Fruit fly (Drosophila melanogaster) S2 (cell line): ENCODE data around the gene CG31244.

Experiments used
- CG8478 ChIP-seq: fragments of >200 bp; optimal IDR thresholded peaks from 2 replicates; lab custom pipeline; 2018
- CTCF ChIP-seq, 2 experiments: fragments of >200 bp; optimal IDR thresholded peaks; 2 replicates each; lab custom pipeline; 2018

The CG31244 gene

DNA sequence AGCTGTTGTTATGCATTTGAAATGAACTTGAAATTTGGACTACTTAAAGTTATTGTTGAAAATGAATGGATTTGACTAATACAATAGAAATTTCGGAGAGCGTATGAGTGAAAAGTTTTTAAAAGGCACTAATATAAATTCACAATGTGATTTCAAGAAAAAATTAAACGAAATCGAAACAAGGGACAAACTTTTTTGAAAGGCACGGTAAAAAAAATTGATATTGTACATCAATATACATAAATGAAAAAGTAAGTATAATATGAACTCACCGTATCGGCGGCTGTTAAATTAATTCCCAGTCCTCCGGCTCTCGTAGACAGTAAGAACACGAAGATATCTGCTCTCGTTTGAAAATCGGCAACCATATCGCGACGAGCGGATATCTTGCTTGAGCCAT, at the start of gene CG31244:
Gene CG31244 (minus strand): TSS at position 101 of the 400 bp plus-strand sequence.
- TF ChIP-seq CG8478 (lab: Kevin White, UChicago) (no peak), CTCF (optimal IDR thresholded peaks at IDR 0.05; lab: Kevin White, UChicago) (no peak)

DNA sequence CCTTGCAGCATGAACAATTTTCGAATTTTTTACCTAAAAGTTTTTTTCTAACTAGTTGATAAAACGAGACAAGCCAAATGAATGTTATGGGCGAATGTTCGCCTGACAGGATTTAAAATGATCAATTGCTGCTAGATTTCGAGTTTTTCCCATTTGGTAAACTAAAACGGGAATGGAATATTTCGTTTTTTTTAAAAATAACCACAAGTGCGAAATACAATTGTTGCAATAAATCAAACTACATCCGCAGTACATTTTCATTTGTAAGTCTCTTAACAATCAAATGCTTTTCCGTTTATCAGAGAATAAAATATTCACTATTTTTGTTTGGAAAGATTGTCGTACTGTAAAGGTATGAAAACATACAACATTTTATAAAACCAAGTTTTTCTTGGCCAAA, 26.7 kb upstream of the CG31244 start, which contains the start of gene CG3517:
Gene CG3517 (minus strand): TSS at position 101 of the 400 bp plus-strand sequence.
- TF ChIP-seq CG8478 (lab: Kevin White, UChicago) (no peak), CTCF (optimal IDR thresholded peaks at IDR 0.05; lab: Kevin White, UChicago) (no peak)

DNA sequence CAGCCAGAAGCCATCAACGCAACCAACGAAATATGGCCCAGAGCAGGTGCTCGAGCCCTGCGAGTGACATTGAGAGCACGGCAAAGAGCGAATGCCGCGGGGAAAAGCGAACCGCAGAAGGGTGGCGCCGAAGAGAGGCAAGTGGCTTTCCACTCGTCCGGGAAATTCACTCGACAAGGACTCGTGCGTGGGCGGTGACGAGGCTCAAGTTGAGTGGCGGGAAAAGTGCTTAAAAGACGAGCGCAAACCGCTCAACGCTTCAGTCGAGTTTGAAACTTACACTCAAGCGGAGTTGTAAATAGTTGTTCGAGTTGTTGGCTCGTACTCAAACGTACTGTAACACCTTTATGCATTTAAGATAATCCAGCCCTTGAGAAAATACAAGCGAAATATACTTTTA, 14.1 kb upstream of the CG31244 start, which contains the start of gene CG31221:
Gene CG31221 (plus strand): TSS at position 256 of the 400 bp plus-strand sequence.
- no peak for TF ChIP-seq CTCF (optimal IDR thresholded peaks at IDR 0.05; lab: Kevin White, UChicago)
- no peak for TF ChIP-seq CG8478 (lab: Kevin White, UChicago)

DNA sequence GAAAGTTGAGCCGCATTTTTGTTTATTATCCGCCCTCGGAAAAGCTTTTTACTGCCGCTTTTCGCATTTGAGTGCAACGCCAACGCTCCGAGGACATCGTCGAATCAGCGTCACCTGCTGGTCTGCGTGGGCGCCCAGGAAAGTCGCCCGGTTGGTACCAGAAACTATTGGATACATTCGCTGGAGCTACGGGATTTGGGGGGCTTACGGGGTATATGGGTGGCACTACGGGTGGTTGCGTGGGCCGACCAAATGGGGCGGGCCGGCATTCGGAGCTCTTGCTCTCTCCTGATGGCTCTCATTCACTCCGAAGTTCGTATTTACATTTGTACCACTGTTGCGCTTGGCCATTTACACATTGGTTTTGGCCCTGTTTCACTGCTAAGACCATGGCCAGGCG, 13.0 kb upstream of the CG31244 start:
- TF ChIP-seq CG8478 (lab: Kevin White, UChicago) (no peak), CTCF (optimal IDR thresholded peaks at IDR 0.05; lab: Kevin White, UChicago) (no peak)

DNA sequence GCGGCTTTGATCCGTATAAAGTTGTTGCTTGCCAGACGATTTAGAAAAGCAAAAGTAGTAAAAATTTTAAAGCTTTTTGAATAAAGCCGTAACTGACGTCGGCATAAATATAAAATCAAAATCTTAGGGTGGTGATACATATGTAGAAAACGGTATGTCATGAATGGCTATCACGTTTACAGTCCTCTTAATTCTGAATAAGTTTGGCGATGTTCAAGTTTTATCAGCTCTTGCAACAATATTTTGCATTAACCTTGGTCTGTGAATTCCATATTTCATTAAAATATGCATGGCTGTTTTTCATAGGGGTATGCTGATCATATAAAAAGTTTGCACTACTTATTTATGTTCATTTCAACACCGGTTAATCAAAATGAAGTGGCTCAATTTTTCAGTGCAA, 10.2 kb upstream of the CG31244 start, which contains the start of gene CG11626:
Gene CG11626 (plus strand): TSS at position 301 of the 400 bp plus-strand sequence.
- TF ChIP-seq CG8478 (lab: Kevin White, UChicago) (no peak), CTCF (optimal IDR thresholded peaks at IDR 0.05; lab: Kevin White, UChicago) (no peak)

DNA sequence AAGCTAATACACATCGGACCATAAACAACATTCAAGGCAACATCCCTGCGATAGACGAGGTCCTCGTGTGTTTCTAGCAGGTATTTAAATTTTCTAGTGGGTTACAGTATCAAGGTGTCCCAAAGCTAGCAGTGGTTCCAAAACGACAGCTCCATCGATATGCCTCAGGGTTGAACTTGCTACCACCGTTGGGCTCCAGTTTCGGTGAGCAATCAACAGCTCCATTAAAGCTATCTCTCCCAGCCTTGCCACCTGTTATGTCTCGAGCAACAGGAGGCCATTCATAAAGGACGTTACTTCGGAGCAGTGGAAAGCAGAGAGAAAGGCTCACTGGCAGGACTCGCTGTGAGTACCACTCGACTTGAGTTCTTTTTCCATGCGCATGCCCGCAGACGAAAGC, 8.5 kb upstream of the CG31244 start:
- TF ChIP-seq CTCF (optimal IDR thresholded peaks at IDR 0.05; lab: Kevin White, UChicago) (no peak), CG8478 (lab: Kevin White, UChicago) (no peak)

DNA sequence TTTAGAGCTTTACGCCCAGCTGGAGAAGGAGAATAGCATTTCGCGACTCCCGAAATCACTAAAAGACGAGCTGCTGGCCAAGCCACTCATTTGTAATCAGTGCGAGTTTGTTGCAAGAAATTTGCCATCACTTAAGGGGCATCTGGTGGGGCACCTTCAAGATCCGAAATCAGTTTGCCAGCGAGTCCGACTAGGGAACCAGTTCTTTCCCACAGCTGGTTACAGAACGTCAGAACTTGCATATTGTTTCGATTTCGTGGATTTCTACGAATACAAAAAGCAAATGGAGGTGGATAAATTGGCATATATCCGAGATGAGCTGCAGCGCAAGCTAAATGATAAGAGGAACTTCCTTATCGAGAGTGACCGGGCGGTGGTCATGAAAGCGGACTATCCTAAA, 5.9 kb upstream of the CG31244 start:
- no peak for TF ChIP-seq CG8478 (lab: Kevin White, UChicago)
- no peak for TF ChIP-seq CTCF (optimal IDR thresholded peaks at IDR 0.05; lab: Kevin White, UChicago)

DNA sequence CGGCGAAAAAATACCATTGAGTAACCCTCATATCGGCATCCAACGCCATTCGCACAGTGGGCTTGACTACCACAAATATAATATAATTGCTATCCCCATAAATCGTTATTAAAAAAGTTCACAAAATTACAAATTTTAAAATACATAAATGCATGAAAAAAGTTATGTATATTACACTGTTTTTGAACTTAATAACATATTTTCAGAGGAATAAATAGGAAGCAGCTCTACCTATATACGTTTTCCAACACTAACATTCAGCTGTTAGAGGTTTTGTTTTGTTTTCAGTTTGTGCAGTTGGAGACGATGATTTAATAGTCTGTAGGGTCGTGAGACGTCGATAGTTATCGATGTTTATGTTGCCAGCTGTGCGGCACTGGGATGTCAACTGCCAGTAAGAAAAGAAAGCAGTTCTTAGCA, 4.7 kb upstream of the CG31244 start, which contains the start of the genes Ino80 and Aptx:
Gene Ino80 (minus strand): TSS at position 58 of the 420 bp plus-strand sequence.
Gene Aptx (plus strand): TSS at position 360 of the 420 bp plus-strand sequence.
- TF ChIP-seq CG8478 (lab: Kevin White, UChicago) = no peak
- TF ChIP-seq CTCF (optimal IDR thresholded peaks at IDR 0.05; lab: Kevin White, UChicago) = no peak

DNA sequence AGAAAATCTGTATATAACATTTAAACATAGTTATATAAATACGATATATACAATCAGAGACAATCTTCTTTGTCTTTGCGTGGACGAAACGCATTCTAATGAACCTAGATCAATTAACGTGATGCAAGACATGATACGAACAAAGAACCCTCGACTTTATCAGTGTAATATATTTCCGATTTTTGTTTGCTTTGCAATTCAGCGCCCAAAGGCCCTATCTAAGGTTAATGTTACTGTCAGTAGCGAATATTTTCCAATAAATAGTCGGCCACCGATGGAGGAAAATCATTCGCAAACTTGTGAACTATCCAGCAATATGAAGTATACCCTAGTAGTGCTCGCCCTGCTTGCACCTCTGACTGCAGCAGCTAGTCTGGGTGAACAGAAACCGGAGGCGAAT, 5.3 kb downstream of the CG31244 start, which contains the start of gene CG3739:
Gene CG3739 (plus strand): TSS at position 301 of the 400 bp plus-strand sequence.
- no peak for TF ChIP-seq CG8478 (lab: Kevin White, UChicago)
- no peak for TF ChIP-seq CTCF (optimal IDR thresholded peaks at IDR 0.05; lab: Kevin White, UChicago)

DNA sequence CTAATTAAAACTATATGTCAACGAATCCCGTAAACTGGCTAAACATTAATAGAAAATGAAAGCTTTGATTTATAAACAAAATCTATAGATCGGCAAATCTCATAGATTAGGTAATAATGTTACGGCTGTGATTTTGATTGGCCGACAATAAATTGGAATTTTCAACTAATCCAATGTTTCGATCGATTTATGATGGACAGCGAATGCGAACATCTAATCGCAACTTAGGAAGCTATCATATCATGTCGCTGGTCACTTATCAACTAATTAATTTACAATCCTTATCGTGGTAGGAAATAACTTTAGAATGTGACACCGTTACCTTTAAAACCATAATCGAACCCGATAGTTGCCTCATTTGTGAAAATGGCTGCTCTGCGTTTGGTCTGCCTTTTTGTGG, 8.4 kb downstream of the CG31244 start, which contains the start of gene CG18493:
Gene CG18493 (plus strand): TSS at position 352 of the 400 bp plus-strand sequence.
- TF ChIP-seq CG8478 (lab: Kevin White, UChicago) = no peak
- TF ChIP-seq CTCF (optimal IDR thresholded peaks at IDR 0.05; lab: Kevin White, UChicago) = no peak

DNA sequence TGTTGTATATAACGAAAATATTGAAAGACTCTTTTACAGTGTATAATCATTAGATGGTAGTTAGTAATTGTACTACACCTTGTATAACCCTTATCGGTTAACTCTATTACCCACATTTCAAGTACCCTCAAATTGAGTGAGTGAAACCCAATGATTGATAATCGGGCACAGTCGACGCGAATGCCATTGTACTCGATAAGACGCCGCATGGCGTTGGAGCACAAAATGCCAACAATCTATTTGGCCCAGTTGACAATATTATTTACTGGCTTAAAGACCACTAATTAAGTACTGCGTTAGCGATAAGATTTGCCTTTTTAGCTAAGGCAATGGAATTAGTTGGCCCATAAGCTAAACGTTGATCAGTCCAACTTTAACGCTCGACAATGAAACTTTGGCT, 10.8 kb downstream of the CG31244 start, which contains the start of gene CG3734:
Gene CG3734 (plus strand): TSS at position 254 of the 400 bp plus-strand sequence.
- TF ChIP-seq CG8478 (lab: Kevin White, UChicago) = no peak
- no peak for TF ChIP-seq CTCF (optimal IDR thresholded peaks at IDR 0.05; lab: Kevin White, UChicago)

DNA sequence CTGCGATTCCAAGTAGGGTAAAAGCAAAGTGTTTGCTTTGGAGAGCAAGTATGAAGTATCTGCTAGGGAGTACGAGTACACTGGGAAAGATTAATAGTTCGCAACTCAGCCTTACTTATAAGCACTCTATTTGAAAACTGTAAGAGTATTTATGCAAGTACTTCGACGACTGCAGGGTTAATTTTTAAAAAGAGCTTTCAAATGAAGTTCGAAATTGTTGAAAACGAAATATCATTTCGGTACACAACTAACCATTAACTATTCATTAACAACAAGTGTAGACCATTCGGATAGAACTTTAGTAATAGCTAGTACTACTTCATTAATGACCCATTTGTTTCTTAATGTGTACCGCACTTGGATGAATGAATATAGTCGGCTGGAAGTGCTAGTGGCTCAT, 15.1 kb downstream of the CG31244 start:
- TF ChIP-seq CTCF (optimal IDR thresholded peaks at IDR 0.05; lab: Kevin White, UChicago) = no peak
- no peak for TF ChIP-seq CG8478 (lab: Kevin White, UChicago)

DNA sequence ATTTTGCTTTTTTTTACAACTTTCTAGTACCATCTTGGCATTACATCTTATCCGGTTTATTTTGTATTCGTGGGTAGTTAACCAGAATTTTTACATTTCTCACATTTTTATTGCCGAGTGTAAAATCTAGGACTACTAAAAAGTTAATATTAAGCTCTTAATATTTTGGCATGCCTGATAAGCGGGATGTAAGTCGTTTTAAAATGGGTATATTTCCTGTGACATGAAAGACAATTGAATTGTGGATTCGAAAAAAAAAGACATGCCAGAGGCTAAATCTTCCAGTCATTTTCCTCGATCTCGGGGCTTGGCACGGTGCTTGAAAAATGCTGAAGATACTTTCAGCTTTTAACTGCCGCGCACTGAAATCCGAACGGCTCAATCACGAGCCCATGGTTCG, 21.2 kb downstream of the CG31244 start, which contains the start of gene CG31245:
Gene CG31245 (minus strand): TSS at position 101 of the 400 bp plus-strand sequence.
- TF ChIP-seq CTCF (optimal IDR thresholded peaks at IDR 0.05; lab: Kevin White, UChicago) (no peak), CG8478 (lab: Kevin White, UChicago) (no peak)

DNA sequence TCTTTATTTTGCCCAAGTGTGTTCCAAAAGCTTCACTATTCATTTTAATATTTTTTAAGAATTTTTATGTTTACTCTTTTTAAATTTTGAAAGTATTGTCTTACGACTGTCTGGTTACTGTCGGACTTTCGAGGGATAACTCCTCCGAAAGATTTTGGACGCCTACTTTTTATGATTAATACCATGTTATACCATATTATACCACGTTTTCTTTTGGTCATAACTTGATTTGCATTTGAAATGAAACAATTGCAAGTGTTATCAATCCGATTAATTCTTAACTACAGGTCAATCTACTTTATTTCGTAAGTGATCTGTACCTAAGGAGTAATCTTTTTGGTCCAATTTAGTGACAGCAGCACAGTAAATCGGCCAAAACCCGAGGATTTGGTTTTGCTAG, 22.4 kb downstream of the CG31244 start, which contains the start of gene CG31404:
Gene CG31404 (minus strand): TSS at position 101 of the 400 bp plus-strand sequence.
- TF ChIP-seq CG8478 (lab: Kevin White, UChicago) = no peak
- no peak for TF ChIP-seq CTCF (optimal IDR thresholded peaks at IDR 0.05; lab: Kevin White, UChicago)

DNA sequence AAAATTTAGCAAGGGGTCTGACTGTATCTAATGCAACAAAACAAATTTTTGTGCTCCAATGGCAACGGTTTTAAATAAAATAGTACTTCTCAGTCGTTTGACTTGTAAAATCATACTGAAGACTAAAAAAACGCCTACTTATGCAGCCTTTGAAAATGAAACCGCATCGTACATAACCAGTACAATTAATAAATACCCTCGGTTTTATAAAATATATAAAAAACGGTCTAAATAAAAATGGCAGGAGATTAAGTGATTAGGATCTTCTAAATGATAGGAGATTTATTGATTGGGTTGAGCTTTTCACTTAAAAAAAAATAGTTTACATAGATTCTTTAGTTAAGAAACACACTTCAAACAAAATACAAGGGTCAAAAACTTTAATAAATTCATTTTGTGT, 23.7 kb downstream of the CG31244 start, which contains the start of gene CG3581:
Gene CG3581 (minus strand): TSS at position 101 of the 400 bp plus-strand sequence.
- TF ChIP-seq CG8478 (lab: Kevin White, UChicago) (no peak), CTCF (optimal IDR thresholded peaks at IDR 0.05; lab: Kevin White, UChicago) (no peak)
